Fruit fly (Drosophila melanogaster) whole organism, prepupa: ENCODE data around the gene CG7115.

ENCODE experiments used
- CG10631 ChIP-seq: fragments of 200-800 bp; sonication (Bioruptor generic); optimal IDR thresholded peaks from 2 replicates; lab custom pipeline; 2016; ENCODE audit warnings: missing biosample characterization, missing genetic modification characterization
- CG10669 ChIP-seq: fragments of 200-800 bp; sonication (Bioruptor generic); optimal IDR thresholded peaks from 3 replicates; lab custom pipeline; 2018; ENCODE audit warnings: missing biosample characterization, mild to moderate bottlenecking, missing genetic modification characterization, moderate library complexity
- CG11762 ChIP-seq: fragments of 200-800 bp; sonication (Bioruptor generic); optimal IDR thresholded peaks from 3 replicates; lab custom pipeline; 2016; ENCODE audit warnings: missing biosample characterization, missing genetic modification characterization; ENCODE audit not compliant: insufficient read depth
- CG11902 ChIP-seq: fragments of 200-800 bp; sonication (Bioruptor generic); optimal IDR thresholded peaks from 3 replicates; lab custom pipeline; 2016; ENCODE audit warnings: missing biosample characterization, missing genetic modification characterization
- CG15336 ChIP-seq: fragments of 200-800 bp; sonication (Bioruptor generic); IDR thresholded peaks from 2 replicates; pipeline ENCODE4 v1.3.6; 2022; ENCODE audit warnings: missing biosample characterization, missing genetic modification characterization
- CG1621 ChIP-seq: fragments of 200-800 bp; sonication (Bioruptor generic); optimal IDR thresholded peaks from 3 replicates; lab custom pipeline; 2018; ENCODE audit warnings: missing biosample characterization, mild to moderate bottlenecking, missing genetic modification characterization
- CG16779 ChIP-seq: fragments of 200-800 bp; sonication (Bioruptor generic); optimal IDR thresholded peaks from 3 replicates; lab custom pipeline; 2017; ENCODE audit warnings: missing biosample characterization, mild to moderate bottlenecking, missing genetic modification characterization
- CG3032 ChIP-seq: fragments of 200-800 bp; optimal IDR thresholded peaks from 2 replicates; lab custom pipeline; 2019; ENCODE audit warnings: missing biosample characterization, mild to moderate bottlenecking, missing genetic modification characterization, moderate library complexity
- CG31627 ChIP-seq: fragments of 200-800 bp; sonication (Bioruptor generic); optimal IDR thresholded peaks from 3 replicates; lab custom pipeline; 2016; ENCODE audit warnings: missing biosample characterization, missing genetic modification characterization
- CG32006 ChIP-seq: fragments of 200-800 bp; sonication (Bioruptor generic); optimal IDR thresholded peaks from 3 replicates; lab custom pipeline; 2017; ENCODE audit warnings: missing biosample characterization, mild to moderate bottlenecking, missing genetic modification characterization
- CG34406 ChIP-seq: fragments of 200-800 bp; sonication (Bioruptor generic); optimal IDR thresholded peaks from 3 replicates; lab custom pipeline; 2016; ENCODE audit warnings: missing biosample characterization, missing genetic modification characterization
- CG3919 ChIP-seq: fragments of 200-800 bp; sonication (Bioruptor generic); optimal IDR thresholded peaks from 3 replicates; lab custom pipeline; 2016; ENCODE audit warnings: missing biosample characterization, missing genetic modification characterization
- CG6163 ChIP-seq: fragments of 200-800 bp; sonication (Bioruptor generic); IDR thresholded peaks from 3 replicates; pipeline ENCODE4 v1.3.6; 2022; ENCODE audit warnings: missing biosample characterization, missing genetic modification characterization
- CG6276 ChIP-seq: fragments of 200-800 bp; sonication (Bioruptor generic); optimal IDR thresholded peaks from 2 replicates; lab custom pipeline; 2017; ENCODE audit warnings: missing biosample characterization, mild to moderate bottlenecking, missing genetic modification characterization
- CG6792 ChIP-seq: fragments of 200-800 bp; sonication (Bioruptor generic); optimal IDR thresholded peaks from 3 replicates; lab custom pipeline; 2016; ENCODE audit warnings: missing biosample characterization, missing genetic modification characterization
- CG6808 ChIP-seq: fragments of 200-800 bp; sonication (Bioruptor generic); optimal IDR thresholded peaks from 3 replicates; lab custom pipeline; 2017; ENCODE audit warnings: missing biosample characterization, missing genetic modification characterization, mild to moderate bottlenecking, moderate library complexity, missing genetic modification reagents
- CG6854 ChIP-seq: fragments of 200-800 bp; sonication (Bioruptor generic); optimal IDR thresholded peaks from 2 replicates; lab custom pipeline; 2017; ENCODE audit warnings: missing biosample characterization, mild to moderate bottlenecking, missing genetic modification characterization
- CG7368 ChIP-seq: fragments of 200-800 bp; sonication (Bioruptor generic); optimal IDR thresholded peaks from 3 replicates; lab custom pipeline; 2016; ENCODE audit warnings: missing biosample characterization, missing genetic modification characterization
- CG8119 ChIP-seq: fragments of 200-800 bp; sonication (Bioruptor generic); IDR thresholded peaks from 3 replicates; pipeline ENCODE4 v1.3.6; 2022; ENCODE audit warnings: missing biosample characterization, missing genetic modification characterization
- CG8319 ChIP-seq: fragments of 200-800 bp; sonication (Bioruptor generic); optimal IDR thresholded peaks from 3 replicates; lab custom pipeline; 2016; ENCODE audit warnings: missing biosample characterization, missing genetic modification characterization
- CG8632 ChIP-seq: fragments of 200-800 bp; sonication (Bioruptor generic); optimal IDR thresholded peaks from 3 replicates; lab custom pipeline; 2016; ENCODE audit warnings: missing biosample characterization, missing genetic modification characterization
- CG9139 ChIP-seq: fragments of 200-800 bp; sonication (Bioruptor generic); optimal IDR thresholded peaks from 3 replicates; lab custom pipeline; 2017; ENCODE audit warnings: missing biosample characterization, mild to moderate bottlenecking, missing genetic modification characterization
- Eip75B ChIP-seq: fragments of 200-800 bp; sonication (Bioruptor generic); optimal IDR thresholded peaks from 3 replicates; lab custom pipeline; 2016; ENCODE audit warnings: missing biosample characterization, missing genetic modification characterization
- Eip78C ChIP-seq: fragments of 200-800 bp; sonication (Bioruptor generic); peaks from one replicate; lab custom pipeline; 2016; ENCODE audit warnings: missing biosample characterization, missing genetic modification characterization
- Ets21C ChIP-seq: fragments of 200-800 bp; sonication (Bioruptor generic); optimal IDR thresholded peaks from 3 replicates; lab custom pipeline; 2016; ENCODE audit warnings: missing biosample characterization, missing genetic modification characterization
- Ets96B ChIP-seq: fragments of 200-800 bp; optimal IDR thresholded peaks from 2 replicates; lab custom pipeline; 2019; ENCODE audit warnings: missing biosample characterization, mild to moderate bottlenecking, missing genetic modification characterization, moderate library complexity
- Gug ChIP-seq: fragments of 200-800 bp; sonication (Bioruptor generic); IDR thresholded peaks from 2 replicates; pipeline ENCODE4 v1.3.6; 2022; ENCODE audit warnings: missing biosample characterization, missing genetic modification characterization
- Hr38 ChIP-seq: sonication (Bioruptor generic); optimal IDR thresholded peaks from 2 replicates; lab custom pipeline; 2016; ENCODE audit warnings: missing biosample characterization, missing genetic modification characterization
- Hr39 ChIP-seq: fragments of 200-800 bp; sonication (Bioruptor generic); optimal IDR thresholded peaks from 2 replicates; lab custom pipeline; 2016; ENCODE audit warnings: missing biosample characterization, missing genetic modification characterization
- Hr4 ChIP-seq: fragments of 200-800 bp; sonication (Bioruptor generic); optimal IDR thresholded peaks from 3 replicates; lab custom pipeline; 2016; ENCODE audit warnings: missing biosample characterization, missing genetic modification characterization
- Lpt ChIP-seq: fragments of 200-800 bp; sonication (Bioruptor generic); optimal IDR thresholded peaks from 3 replicates; lab custom pipeline; 2016; ENCODE audit warnings: missing biosample characterization, missing genetic modification characterization
- Met ChIP-seq: fragments of 200-800 bp; sonication (Bioruptor generic); optimal IDR thresholded peaks from 3 replicates; lab custom pipeline; 2016; ENCODE audit warnings: missing biosample characterization, missing genetic modification characterization
- OdsH ChIP-seq: fragments of 200-800 bp; sonication (Bioruptor generic); optimal IDR thresholded peaks from 3 replicates; lab custom pipeline; 2016; ENCODE audit warnings: missing biosample characterization, missing genetic modification characterization
- Smox ChIP-seq: fragments of 200-800 bp; sonication (Bioruptor generic); optimal IDR thresholded peaks from 3 replicates; lab custom pipeline; 2016; ENCODE audit warnings: missing biosample characterization, missing genetic modification characterization
- Sox102F ChIP-seq: fragments of 200-800 bp; sonication (Bioruptor generic); optimal IDR thresholded peaks from 2 replicates; lab custom pipeline; 2016; ENCODE audit warnings: missing biosample characterization, mild to moderate bottlenecking, missing genetic modification characterization
- Sox14 ChIP-seq: fragments of 200-800 bp; sonication (Bioruptor generic); optimal IDR thresholded peaks from 3 replicates; lab custom pipeline; 2016; ENCODE audit warnings: missing biosample characterization, missing genetic modification characterization
- achi ChIP-seq: fragments of 200-800 bp; sonication (Bioruptor generic); optimal IDR thresholded peaks from 3 replicates; lab custom pipeline; 2016; ENCODE audit warnings: missing biosample characterization, missing genetic modification characterization
- acj6 ChIP-seq: fragments of 200-800 bp; sonication (Bioruptor generic); optimal IDR thresholded peaks from 3 replicates; lab custom pipeline; 2016; ENCODE audit warnings: missing biosample characterization, missing genetic modification characterization
- cyc ChIP-seq: fragments of 200-800 bp; sonication (Bioruptor generic); optimal IDR thresholded peaks from 3 replicates; lab custom pipeline; 2016; ENCODE audit warnings: missing biosample characterization, missing genetic modification characterization
- dac ChIP-seq: fragments of 200-800 bp; sonication (Bioruptor generic); optimal IDR thresholded peaks from 2 replicates; lab custom pipeline; 2017; ENCODE audit warnings: missing biosample characterization, mild to moderate bottlenecking, missing genetic modification characterization
- eg ChIP-seq: fragments of 200-800 bp; sonication (Bioruptor generic); IDR thresholded peaks from 3 replicates; pipeline ENCODE4 v1.3.6; 2022; ENCODE audit warnings: missing biosample characterization, missing genetic modification characterization
- esn ChIP-seq: fragments of 200-800 bp; sonication (Bioruptor generic); optimal IDR thresholded peaks from 2 replicates; lab custom pipeline; 2016; ENCODE audit warnings: missing biosample characterization, mild to moderate bottlenecking, missing genetic modification characterization, moderate library complexity
- fd59A ChIP-seq: fragments of 200-800 bp; sonication (Bioruptor generic); optimal IDR thresholded peaks from 2 replicates; lab custom pipeline; 2017; ENCODE audit warnings: missing biosample characterization, mild to moderate bottlenecking, missing genetic modification characterization, missing genetic modification reagents
- fkh ChIP-seq: fragments of 200-800 bp; sonication (Bioruptor generic); optimal IDR thresholded peaks from 3 replicates; lab custom pipeline; 2017; ENCODE audit warnings: missing biosample characterization, mild to moderate bottlenecking, missing genetic modification characterization, moderate library complexity
- lz ChIP-seq: fragments of 200-800 bp; sonication (Bioruptor generic); optimal IDR thresholded peaks from 3 replicates; lab custom pipeline; 2016; ENCODE audit warnings: missing biosample characterization, missing genetic modification characterization
- net ChIP-seq: fragments of 200-800 bp; sonication (Bioruptor generic); optimal IDR thresholded peaks from 3 replicates; lab custom pipeline; 2016; ENCODE audit warnings: missing biosample characterization, missing genetic modification characterization
- pdm3 ChIP-seq: fragments of 200-800 bp; sonication (Bioruptor generic); optimal IDR thresholded peaks from 3 replicates; lab custom pipeline; 2016; ENCODE audit warnings: missing biosample characterization, missing genetic modification characterization
- salr ChIP-seq, 2 experiments: fragments of 200-800 bp; sonication (Bioruptor generic); optimal IDR thresholded peaks; 3 replicates each; lab custom pipeline; 2016 to 2018; ENCODE audit warnings: missing biosample characterization in 2 of 2, missing genetic modification characterization in 2 of 2, mild to moderate bottlenecking in 1 of 2
- spab ChIP-seq: fragments of 200-800 bp; sonication (Bioruptor generic); optimal IDR thresholded peaks from 2 replicates; lab custom pipeline; 2017; ENCODE audit warnings: missing biosample characterization, mild to moderate bottlenecking, missing genetic modification characterization, missing genetic modification reagents
- ss ChIP-seq, 2 experiments: fragments of 200-800 bp; sonication (Bioruptor generic); optimal IDR thresholded peaks; 2 replicates in 1 of 2; 3 replicates in 1 of 2; lab custom pipeline; 2017 to 2018; ENCODE audit warnings: mild to moderate bottlenecking in 2 of 2, missing biosample characterization in 2 of 2, missing genetic modification characterization in 2 of 2, moderate library complexity in 1 of 2
- svp ChIP-seq: fragments of 200-800 bp; sonication (Bioruptor generic); peaks from one replicate; lab custom pipeline; 2016; ENCODE audit warnings: missing biosample characterization, missing genetic modification characterization
- topi ChIP-seq: fragments of 200-800 bp; sonication (Bioruptor generic); optimal IDR thresholded peaks from 3 replicates; lab custom pipeline; 2016; ENCODE audit warnings: missing biosample characterization, missing genetic modification characterization
- vri ChIP-seq: fragments of 200-800 bp; sonication (Bioruptor generic); optimal IDR thresholded peaks from 3 replicates; lab custom pipeline; 2016; ENCODE audit warnings: missing biosample characterization, mild to moderate bottlenecking, missing genetic modification characterization

The CG7115 gene

dm6 chr2L:7868608-7869007, 47.7 kb downstream of the CG7115 start:
- TF ChIP-seq fd59A (GFP tag; lab: Kevin White, UChicago) (no peak), Eip78C (GFP tag; lab: Kevin White, UChicago) (peak; percentile 78), CG15336 (GFP tag; lab: Robert Waterston, UW) (0 out of 2 replicates have a peak, but pooled peaks have one; percentile 13), topi (GFP tag; lab: Kevin White, UChicago) (no peak), Lpt (GFP tag; lab: Kevin White, UChicago) (no peak), pdm3 (peak; percentile 12), Ets21C (GFP tag; lab: Kevin White, UChicago) (no peak), CG6792 (no peak), esn (no peak), Smox (GFP tag; lab: Kevin White, UChicago) (no peak), cyc (GFP tag; lab: Kevin White, UChicago) (no peak), Hr4 (GFP tag; lab: Kevin White, UChicago) (peak; percentile 18), Hr38 (GFP tag; lab: Kevin White, UChicago) (no peak), achi (GFP tag; lab: Kevin White, UChicago) (peak; percentile 5), acj6 (peak; percentile 6), CG10669 (GFP tag; lab: Kevin White, UChicago) (peak; percentile 44), CG10631 (GFP tag; lab: Kevin White, UChicago) (no peak), Sox102F (GFP tag; lab: Kevin White, UChicago) (no peak), Hr39 (GFP tag; lab: Kevin White, UChicago) (no peak), CG16779 (no peak), CG32006 (peak; percentile 36), vri (no peak), CG9139 (no peak), eg (0 out of 3 replicates have a peak, but pooled peaks have one; percentile 25), Ets96B (tag; lab: Kevin White, UChicago) (peak; percentile 40), spab (peak; percentile 33), lz (GFP tag; lab: Kevin White, UChicago) (no peak), CG11902 (no peak), OdsH (peak; percentile 36), Met (GFP tag; lab: Kevin White, UChicago) (no peak), net (GFP tag; lab: Kevin White, UChicago) (no peak), CG6854 (GFP tag; lab: Kevin White, UChicago) (no peak), CG6163 (no peak), CG11762 (no peak), CG34406 (no peak), Gug (GFP tag; lab: Robert Waterston, UW) (no peak), CG3919 (GFP tag; lab: Kevin White, UChicago) (peak; percentile 33), CG8119 (GFP tag; lab: Robert Waterston, UW) (peak; percentile 37; the same call in 1 of the 3 replicates), CG6808 (GFP tag; lab: Kevin White, UChicago) (peak; percentile 10), fkh (GFP tag; lab: Kevin White, UChicago) (no peak), CG1621 (tag; lab: Kevin White, UChicago) (peak; percentile 13), CG8319 (GFP tag; lab: Kevin White, UChicago) (peak; percentile 1), ss (GFP tag; optimal IDR thresholded peaks at IDR 0.05; lab: Kevin White, UChicago) (peak in 1 of 2 experiments; percentile 30), CG6276 (peak; percentile 2), CG7368 (GFP tag; lab: Kevin White, UChicago) (no peak), CG3032 (tag; lab: Kevin White, UChicago) (peak; percentile 35), dac (GFP tag; lab: Kevin White, UChicago) (no peak), CG8632 (GFP tag; lab: Kevin White, UChicago) (no peak), svp (no peak), CG31627 (GFP tag; lab: Kevin White, UChicago) (no peak), Sox14 (GFP tag; lab: Kevin White, UChicago) (no peak), salr (GFP tag; optimal IDR thresholded peaks at IDR 0.05; lab: Kevin White, UChicago) (peak in 1 of 2 experiments; percentile 20), Eip75B (GFP tag; lab: Kevin White, UChicago) (peak; percentile 18)
